Fruit fly (Drosophila melanogaster) S2 (cell line): ENCODE measurements around the gene CG3909.

ENCODE experiments used
- CG8478 ChIP-seq: fragments of >200 bp; optimal IDR thresholded peaks from 2 replicates; lab custom pipeline; 2018
- CTCF ChIP-seq, 2 experiments: fragments of >200 bp; optimal IDR thresholded peaks; 2 replicates each; lab custom pipeline; 2018

DNA sequence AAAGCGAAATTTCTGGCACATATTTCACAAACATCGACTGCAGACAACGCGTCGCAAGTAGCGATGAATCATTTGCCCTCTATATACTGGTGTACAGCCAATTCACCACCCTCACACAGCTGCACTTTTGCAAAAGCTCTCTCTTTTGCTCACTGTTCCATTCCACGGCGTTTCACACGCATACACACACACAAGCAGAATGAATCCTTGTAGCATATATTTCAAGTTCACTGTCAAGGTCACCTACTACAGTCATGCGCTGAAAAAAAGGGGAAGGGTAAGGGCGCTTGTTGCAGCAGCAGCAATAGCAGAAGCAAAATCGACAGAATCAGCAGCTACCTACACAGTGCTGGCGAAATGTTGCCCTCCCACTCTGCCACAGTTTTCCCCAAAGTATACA, 37.6 kb downstream of the CG3909 start:
- TF ChIP-seq CG8478 (lab: Kevin White, UChicago) (no peak), CTCF (optimal IDR thresholded peaks at IDR 0.05; lab: Kevin White, UChicago) (no peak)
